Worm (Caenorhabditis elegans) whole organism, late embryonic: ENCODE measurements around the gene fbxa-75.

ENCODE experiments used
- C08G9.2 ChIP-seq: sonication (generic microtip); optimal IDR thresholded peaks from 2 replicates; lab custom pipeline; 2016; ENCODE audit warnings: mild to moderate bottlenecking, missing genetic modification characterization, moderate library complexity, missing compliant biosample characterization
- C38D4.7 ChIP-seq: fragments of 200-800 bp; sonication (Bioruptor generic); optimal IDR thresholded peaks from 2 replicates; lab custom pipeline; 2018; ENCODE audit warnings: mild to moderate bottlenecking, missing genetic modification characterization, moderate library complexity, missing compliant biosample characterization
- K02D7.2 ChIP-seq: sonication (generic microtip); optimal IDR thresholded peaks from 2 replicates; lab custom pipeline; 2017; ENCODE audit warnings: mild to moderate bottlenecking, missing genetic modification characterization, missing compliant biosample characterization
- Y22D7AL.16 ChIP-seq: sonication (generic microtip); optimal IDR thresholded peaks from 2 replicates; lab custom pipeline; 2016; ENCODE audit warnings: missing genetic modification characterization, missing compliant biosample characterization
- ama-1 ChIP-seq: fragments of 150-350 bp; optimal IDR thresholded peaks from 2 replicates; lab custom pipeline; 2014
- ceh-18 ChIP-seq: sonication (generic microtip); optimal IDR thresholded peaks from 2 replicates; lab custom pipeline; 2016; ENCODE audit warnings: missing genetic modification characterization, missing compliant biosample characterization
- ceh-19 ChIP-seq: fragments of 200-800 bp; sonication (Bioruptor generic); optimal IDR thresholded peaks from 2 replicates; lab custom pipeline; 2018; ENCODE audit warnings: mild to moderate bottlenecking, missing genetic modification characterization, missing compliant biosample characterization
- ceh-2 ChIP-seq: sonication (generic microtip); optimal IDR thresholded peaks from 2 replicates; lab custom pipeline; 2016; ENCODE audit warnings: missing genotype, missing genetic modification characterization, missing compliant biosample characterization
- ceh-22 ChIP-seq: sonication (generic microtip); optimal IDR thresholded peaks from 2 replicates; lab custom pipeline; 2017; ENCODE audit warnings: missing biosample characterization, missing genetic modification characterization
- ceh-31 ChIP-seq: sonication (generic microtip); optimal IDR thresholded peaks from 2 replicates; lab custom pipeline; 2016; ENCODE audit warnings: missing genetic modification characterization, missing compliant biosample characterization
- ceh-34 ChIP-seq: sonication (generic microtip); optimal IDR thresholded peaks from 2 replicates; lab custom pipeline; 2016; ENCODE audit warnings: mild to moderate bottlenecking, missing genetic modification characterization, missing compliant biosample characterization
- ceh-48 ChIP-seq: sonication (generic microtip); optimal IDR thresholded peaks from 2 replicates; lab custom pipeline; 2016; ENCODE audit warnings: missing genetic modification characterization, inconsistent platforms, missing compliant biosample characterization
- ceh-6 ChIP-seq: fragments of 200-800 bp; sonication (Bioruptor generic); optimal IDR thresholded peaks from 2 replicates; lab custom pipeline; 2018; ENCODE audit warnings: mild to moderate bottlenecking, missing genetic modification characterization, missing compliant biosample characterization
- ceh-9 ChIP-seq: sonication (generic microtip); optimal IDR thresholded peaks from 2 replicates; lab custom pipeline; 2016; ENCODE audit warnings: mild to moderate bottlenecking, missing genetic modification characterization, inconsistent platforms, missing compliant biosample characterization
- che-1 ChIP-seq: sonication (generic microtip); optimal IDR thresholded peaks from 2 replicates; lab custom pipeline; 2016; ENCODE audit warnings: mild to moderate bottlenecking, missing genetic modification characterization, missing compliant biosample characterization
- dmd-4 ChIP-seq: sonication (generic microtip); optimal IDR thresholded peaks from 2 replicates; lab custom pipeline; 2016; ENCODE audit warnings: borderline replicate concordance, missing genetic modification characterization, missing compliant biosample characterization
- elt-2 ChIP-seq: sonication (generic microtip); optimal IDR thresholded peaks from 2 replicates; lab custom pipeline; 2016; ENCODE audit warnings: missing genetic modification reagents, missing genetic modification characterization, missing compliant biosample characterization
- elt-4 ChIP-seq: sonication (generic microtip); optimal IDR thresholded peaks from 2 replicates; lab custom pipeline; 2016; ENCODE audit warnings: missing genetic modification characterization, missing compliant biosample characterization
- ets-4 ChIP-seq: sonication (generic microtip); optimal IDR thresholded peaks from 2 replicates; lab custom pipeline; 2016; ENCODE audit warnings: missing genetic modification characterization, missing compliant biosample characterization
- fkh-10 ChIP-seq: fragments of 150-350 bp; optimal IDR thresholded peaks from 2 replicates; lab custom pipeline; 2014; ENCODE audit warnings: missing biosample characterization, missing genetic modification reagents, missing genetic modification characterization
- gmeb-2 ChIP-seq: sonication (generic microtip); optimal IDR thresholded peaks from 2 replicates; lab custom pipeline; 2016; ENCODE audit warnings: missing genetic modification characterization, inconsistent platforms, missing compliant biosample characterization
- hlh-13 ChIP-seq: fragments of 200-800 bp; sonication (Bioruptor generic); optimal IDR thresholded peaks from 2 replicates; lab custom pipeline; 2018; ENCODE audit warnings: mild to moderate bottlenecking, missing genetic modification characterization, missing compliant biosample characterization
- hlh-15 ChIP-seq: sonication (generic microtip); optimal IDR thresholded peaks from 2 replicates; lab custom pipeline; 2016; ENCODE audit warnings: missing genetic modification characterization, missing compliant biosample characterization
- lim-6 ChIP-seq: sonication (generic microtip); optimal IDR thresholded peaks from 2 replicates; lab custom pipeline; 2016; ENCODE audit warnings: missing genetic modification characterization, missing compliant biosample characterization
- mec-3 ChIP-seq: sonication (generic microtip); optimal IDR thresholded peaks from 2 replicates; lab custom pipeline; 2016; ENCODE audit warnings: borderline replicate concordance, missing genetic modification characterization, missing compliant biosample characterization
- nfya-1 ChIP-seq: sonication (generic microtip); optimal IDR thresholded peaks from 2 replicates; lab custom pipeline; 2017; ENCODE audit warnings: missing genetic modification characterization, mild to moderate bottlenecking, missing compliant biosample characterization, antibody characterized with exemption, moderate library complexity
- odd-2 ChIP-seq: sonication (generic microtip); optimal IDR thresholded peaks from 2 replicates; lab custom pipeline; 2017; ENCODE audit warnings: antibody characterized with exemption, mild to moderate bottlenecking, missing genetic modification characterization, missing compliant biosample characterization
- pat-9 ChIP-seq: fragments of 200-800 bp; sonication (Bioruptor generic); optimal IDR thresholded peaks from 2 replicates; lab custom pipeline; 2018; ENCODE audit warnings: mild to moderate bottlenecking, missing genetic modification characterization, moderate library complexity, missing compliant biosample characterization
- pax-1 ChIP-seq: fragments of 150-350 bp; optimal IDR thresholded peaks from 2 replicates; lab custom pipeline; 2014; ENCODE audit warnings: missing biosample characterization, missing genetic modification characterization
- pha-2 ChIP-seq: sonication (generic microtip); optimal IDR thresholded peaks from 2 replicates; lab custom pipeline; 2017; ENCODE audit warnings: mild to moderate bottlenecking, missing genetic modification characterization, missing compliant biosample characterization
- pqm-1 ChIP-seq: sonication (generic microtip); optimal IDR thresholded peaks from 2 replicates; lab custom pipeline; 2016; ENCODE audit warnings: missing genetic modification characterization, missing compliant biosample characterization
- pros-1 ChIP-seq: fragments of 150-350 bp; optimal IDR thresholded peaks from 2 replicates; lab custom pipeline; 2014; ENCODE audit warnings: missing biosample characterization, missing genetic modification reagents, missing genetic modification characterization
- ref-2 ChIP-seq: sonication (generic microtip); optimal IDR thresholded peaks from 2 replicates; lab custom pipeline; 2016; ENCODE audit warnings: missing genetic modification characterization, missing compliant biosample characterization
- sdc-2 ChIP-seq: sonication (generic microtip); optimal IDR thresholded peaks from 2 replicates; lab custom pipeline; 2016; ENCODE audit warnings: missing genotype, missing genetic modification characterization, missing compliant biosample characterization
- sox-2 ChIP-seq: fragments of 200-800 bp; sonication (Bioruptor generic); IDR thresholded peaks from 2 replicates; pipeline ENCODE4 v1.3.6; 2022; ENCODE audit warnings: missing genetic modification reagents, missing genetic modification characterization, missing compliant biosample characterization
- sox-4 ChIP-seq: sonication (generic microtip); optimal IDR thresholded peaks from 2 replicates; lab custom pipeline; 2017; ENCODE audit warnings: mild to moderate bottlenecking, missing genetic modification characterization, inconsistent platforms, missing compliant biosample characterization
- ttx-3 ChIP-seq: sonication (generic microtip); optimal IDR thresholded peaks from 2 replicates; lab custom pipeline; 2016; ENCODE audit warnings: missing genetic modification reagents, missing genetic modification characterization, missing compliant biosample characterization
- zip-5 ChIP-seq: sonication (generic microtip); optimal IDR thresholded peaks from 2 replicates; lab custom pipeline; 2016; ENCODE audit warnings: missing genetic modification characterization, missing compliant biosample characterization
- ztf-16 ChIP-seq: sonication (generic microtip); optimal IDR thresholded peaks from 2 replicates; lab custom pipeline; 2017; ENCODE audit warnings: missing genetic modification characterization, missing compliant biosample characterization

Gene fbxa-75

ce11 chrIII:1289139-1289538, 14.4 kb upstream of the fbxa-75 start:
- TF ChIP-seq pat-9 (tag; lab: Kevin White, UChicago) = no peak
- peak; percentile 96 for TF ChIP-seq elt-2

- no peak for TF ChIP-seq hlh-15
- no peak for TF ChIP-seq sox-2 (GFP tag; lab: Robert Waterston, UW)
- TF ChIP-seq elt-2 = no peak
- no peak for TF ChIP-seq gmeb-2 (tag; lab: Kevin White, UChicago)
- no peak for TF ChIP-seq C38D4.7 (GFP tag; lab: Kevin White, UChicago)
- TF ChIP-seq zip-5 (tag; lab: Kevin White, UChicago) = no peak
- no peak for TF ChIP-seq ets-4 (tag; lab: Kevin White, UChicago)
- no peak for TF ChIP-seq pros-1 (tag; lab: Kevin White, UChicago)
- no peak for TF ChIP-seq K02D7.2 (tag; lab: Kevin White, UChicago)
- TF ChIP-seq ceh-31 = no peak
- no peak for TF ChIP-seq fkh-10 (GFP tag; lab: Kevin White, UChicago)
- TF ChIP-seq pqm-1 = no peak
Observed at ce11 chrIII:1293135-1293534, 10.4 kb upstream of the fbxa-75 start, which contains the start of gene fbxa-36. fbxa-36 (minus strand) TSS chrIII:1293235.

- TF ChIP-seq ref-2 = no peak
- peak; percentile 65 for TF ChIP-seq elt-2
- TF ChIP-seq ceh-22 (tag; lab: Kevin White, UChicago) = no peak
- no peak for TF ChIP-seq elt-4 (tag; lab: Kevin White, UChicago)
- no peak for TF ChIP-seq pha-2 (tag; lab: Kevin White, UChicago)
- no peak for TF ChIP-seq mec-3
- TF ChIP-seq C08G9.2 (tag; lab: Kevin White, UChicago) = no peak
- no peak for TF ChIP-seq ztf-16 (tag; lab: Kevin White, UChicago)
- TF ChIP-seq ceh-9 (tag; lab: Kevin White, UChicago) = no peak
Observed at ce11 chrIII:1295149-1295716, 8.3 kb upstream of the fbxa-75 start, which contains the start of gene fbxa-35. fbxa-35 (plus strand) TSS chrIII:1295666.

ce11 chrIII:1297604-1298003, 5.9 kb upstream of the fbxa-75 start, which contains the start of gene fbxa-28:
fbxa-28 (plus strand) TSS chrIII:1297904.
- TF ChIP-seq lim-6 (tag; lab: Kevin White, UChicago) = no peak
- no peak for TF ChIP-seq dmd-4 (tag; lab: Kevin White, UChicago)

ce11 chrIII:1307333-1307732, 3.8 kb downstream of the fbxa-75 start:
- TF ChIP-seq ceh-48 (tag; lab: Kevin White, UChicago) (no peak), pha-2 (tag; lab: Kevin White, UChicago) (no peak), ama-1 (lab: Kevin White, UChicago) (no peak), Y22D7AL.16 (no peak), ttx-3 (no peak), gmeb-2 (tag; lab: Kevin White, UChicago) (no peak), odd-2 (tag; lab: Kevin White, UChicago) (no peak), ceh-18 (tag; lab: Kevin White, UChicago) (no peak), pax-1 (tag; lab: Kevin White, UChicago) (no peak), ceh-2 (tag; lab: Kevin White, UChicago) (no peak), sdc-2 (tag; lab: Kevin White, UChicago) (no peak), sox-4 (tag; lab: Kevin White, UChicago) (no peak), ceh-6 (GFP tag; lab: Kevin White, UChicago) (no peak), che-1 (tag; lab: Kevin White, UChicago) (no peak), hlh-13 (no peak), ceh-19 (GFP tag; lab: Kevin White, UChicago) (no peak), nfya-1 (tag; lab: Kevin White, UChicago) (no peak), ceh-34 (tag; lab: Kevin White, UChicago) (no peak)
